Fruit fly (Drosophila melanogaster) ovary, adult (tissue): Measurements from ENCODE around the gene EAChm.
A peak's percentile ranks its signal among the peaks of the same experiment; 100 is the strongest.

Experiments used
- CG17801 ChIP-seq: fragments of 200-800 bp; optimal IDR thresholded peaks from 2 replicates; lab custom pipeline; 2019; ENCODE audit warnings: missing biosample characterization, mild to moderate bottlenecking, missing genetic modification characterization, moderate library complexity; ENCODE audit not compliant: partially characterized antibody

The EAChm gene

DNA sequence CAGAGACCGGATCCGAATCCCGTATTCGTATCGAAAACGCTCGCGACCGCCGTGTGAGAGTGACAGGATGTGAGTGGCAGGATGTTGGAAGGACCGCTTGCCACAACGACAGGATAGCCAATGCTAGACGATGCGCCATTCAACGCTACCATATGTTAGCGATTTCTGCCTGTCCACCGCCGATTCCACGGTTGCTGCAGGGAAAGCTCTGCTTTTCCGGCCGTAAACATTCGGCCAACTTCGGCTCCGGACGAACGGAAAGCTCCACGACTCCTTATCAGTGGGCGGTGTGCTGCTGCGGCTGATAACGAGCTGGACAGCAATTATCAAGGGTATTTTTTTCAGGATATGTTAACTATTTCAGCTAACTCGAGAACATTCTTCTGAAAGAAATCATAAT lies 10.3 kb downstream of the EAChm start, which contains the start of gene Sytbeta:
TSS of gene Sytbeta (minus strand) at position 101 of the 400 bp plus-strand sequence.
- no peak for TF ChIP-seq CG17801 (GFP tag; lab: Kevin White, UChicago)

- no peak for TF ChIP-seq CG17801 (GFP tag; lab: Kevin White, UChicago)
These were observed 17.6 kb downstream of the EAChm start for dm6 chr3L:15072149-15072548.

DNA sequence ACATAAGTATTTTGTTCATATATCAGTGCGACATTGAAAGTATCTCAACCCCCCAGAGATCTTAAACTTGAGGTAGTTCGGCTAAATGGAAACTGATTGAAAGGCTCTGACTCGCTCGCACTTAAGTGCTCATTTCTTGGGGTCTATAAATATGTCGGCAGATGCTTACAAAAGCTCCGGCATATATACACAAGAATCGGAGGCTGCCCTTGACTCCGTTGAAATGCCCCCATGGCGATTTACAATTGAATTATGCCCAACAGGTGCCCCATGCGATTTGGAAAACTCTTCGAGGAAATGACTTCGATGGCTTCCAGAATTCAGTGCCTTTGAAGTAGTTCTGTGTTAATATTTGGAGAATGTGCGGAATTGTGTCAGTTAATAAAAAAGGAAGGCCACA lies 19.1 kb downstream of the EAChm start:
- no peak for TF ChIP-seq CG17801 (GFP tag; lab: Kevin White, UChicago)

DNA sequence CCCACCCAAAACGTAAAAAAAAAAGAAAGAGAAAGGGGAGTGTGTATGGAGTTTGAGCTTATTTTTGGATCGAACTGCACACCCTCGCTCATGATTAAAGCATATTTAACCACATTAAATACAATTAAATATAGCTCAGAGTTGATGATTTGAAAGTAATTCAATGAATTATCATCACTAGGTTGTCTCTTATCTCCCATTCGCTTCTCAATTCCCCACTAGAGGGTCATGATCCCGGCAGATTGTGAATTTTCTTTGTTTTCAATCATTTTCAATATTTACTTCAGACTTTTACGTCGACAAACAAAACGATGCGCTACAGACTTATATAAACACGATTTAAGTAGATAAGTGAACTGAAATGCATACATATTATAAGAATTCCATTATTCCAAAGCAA lies 21.8 kb downstream of the EAChm start:
- no peak for TF ChIP-seq CG17801 (GFP tag; lab: Kevin White, UChicago)

DNA sequence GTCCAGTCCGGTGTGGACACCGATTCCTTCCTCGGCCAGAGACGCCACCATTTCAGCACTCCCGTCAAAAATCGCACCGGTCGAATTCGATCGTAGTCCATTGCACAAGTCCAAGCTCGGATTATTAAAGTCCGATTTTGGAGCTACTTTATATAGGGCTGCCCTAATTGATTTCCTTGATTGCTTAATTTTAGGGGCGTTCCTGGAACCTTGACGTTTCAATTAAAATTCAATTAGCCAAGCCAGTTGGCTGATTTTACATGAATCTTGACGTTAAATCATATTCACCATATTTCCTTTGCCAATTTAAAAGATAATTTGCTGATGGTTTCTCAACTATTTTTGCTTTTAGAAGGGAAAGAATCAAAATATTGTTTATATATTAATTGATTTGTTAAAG lies 23.8 kb downstream of the EAChm start, which contains the start of gene Or71a:
TSS of gene Or71a (minus strand) at position 101 of the 400 bp plus-strand sequence.
- no peak for TF ChIP-seq CG17801 (GFP tag; lab: Kevin White, UChicago)

dm6 chr3L:15079278-15079677 lies 24.7 kb downstream of the EAChm start:
- TF ChIP-seq CG17801 (GFP tag; lab: Kevin White, UChicago), result no peak

DNA sequence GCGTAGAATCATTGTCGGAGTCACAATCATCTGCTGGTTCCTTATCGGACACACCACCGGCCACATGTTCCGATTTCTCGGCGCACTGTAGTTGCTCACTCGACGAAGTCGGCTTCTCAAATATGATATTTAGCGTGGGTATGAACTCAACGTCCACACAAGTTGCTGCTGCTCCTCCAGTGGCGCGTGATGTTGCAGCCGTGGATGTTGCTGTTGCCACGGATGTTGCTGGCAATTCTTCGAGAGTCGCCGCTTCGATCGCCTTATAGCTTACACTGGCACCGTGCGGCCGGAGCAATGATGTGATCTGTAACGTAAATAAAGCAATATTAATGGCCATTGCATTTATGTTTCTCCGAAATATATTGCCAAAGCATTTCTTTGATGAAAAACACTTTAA lies 29.7 kb downstream of the EAChm start:
- no peak for TF ChIP-seq CG17801 (GFP tag; lab: Kevin White, UChicago)

dm6 chr3L:15088285-15088684 lies 33.7 kb downstream of the EAChm start:
- no peak for TF ChIP-seq CG17801 (GFP tag; lab: Kevin White, UChicago)

- TF ChIP-seq CG17801 (GFP tag; lab: Kevin White, UChicago), result no peak
These were observed 34.6 kb downstream of the EAChm start for dm6 chr3L:15089083-15089704.

DNA sequence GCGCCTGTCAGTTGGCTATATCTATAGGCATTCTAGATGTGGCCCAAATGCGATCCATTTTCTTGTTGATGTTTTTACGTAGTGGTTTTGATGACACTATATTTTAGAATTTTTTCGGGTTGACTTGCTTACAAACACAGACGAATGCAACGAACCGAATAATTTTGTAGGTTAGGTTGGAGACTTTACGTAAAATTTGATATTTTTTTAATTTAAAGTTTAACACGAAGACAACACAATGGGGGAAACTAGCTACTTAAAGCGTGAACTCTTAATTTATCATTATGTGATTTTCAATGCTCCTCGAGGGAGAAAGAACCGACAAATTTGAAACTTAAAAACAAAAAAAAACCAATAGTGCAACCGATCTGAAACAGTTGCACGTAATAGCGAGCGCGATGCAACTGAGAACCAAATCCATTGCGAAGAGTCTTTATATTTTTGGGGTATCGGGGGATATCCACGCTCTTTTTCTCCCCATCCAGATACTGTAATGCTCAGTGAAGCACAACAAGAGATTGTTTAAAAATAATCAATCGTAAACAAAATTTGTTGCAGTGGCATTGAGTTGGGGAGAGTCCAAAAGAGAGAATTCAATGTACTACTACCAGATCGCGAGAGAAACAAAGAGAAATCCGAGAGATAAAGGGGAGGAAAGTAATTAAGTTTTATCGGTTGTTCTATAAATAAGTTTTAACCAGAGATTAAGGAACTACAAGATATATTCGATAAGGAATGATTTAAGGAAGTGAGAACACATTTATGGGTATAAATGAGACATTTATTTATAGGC lies 35.5 kb downstream of the EAChm start:
- no peak for TF ChIP-seq CG17801 (GFP tag; lab: Kevin White, UChicago)

dm6 chr3L:15093929-15094588 lies 39.5 kb downstream of the EAChm start:
- TF ChIP-seq CG17801 (GFP tag; lab: Kevin White, UChicago), result peak; percentile 44

DNA sequence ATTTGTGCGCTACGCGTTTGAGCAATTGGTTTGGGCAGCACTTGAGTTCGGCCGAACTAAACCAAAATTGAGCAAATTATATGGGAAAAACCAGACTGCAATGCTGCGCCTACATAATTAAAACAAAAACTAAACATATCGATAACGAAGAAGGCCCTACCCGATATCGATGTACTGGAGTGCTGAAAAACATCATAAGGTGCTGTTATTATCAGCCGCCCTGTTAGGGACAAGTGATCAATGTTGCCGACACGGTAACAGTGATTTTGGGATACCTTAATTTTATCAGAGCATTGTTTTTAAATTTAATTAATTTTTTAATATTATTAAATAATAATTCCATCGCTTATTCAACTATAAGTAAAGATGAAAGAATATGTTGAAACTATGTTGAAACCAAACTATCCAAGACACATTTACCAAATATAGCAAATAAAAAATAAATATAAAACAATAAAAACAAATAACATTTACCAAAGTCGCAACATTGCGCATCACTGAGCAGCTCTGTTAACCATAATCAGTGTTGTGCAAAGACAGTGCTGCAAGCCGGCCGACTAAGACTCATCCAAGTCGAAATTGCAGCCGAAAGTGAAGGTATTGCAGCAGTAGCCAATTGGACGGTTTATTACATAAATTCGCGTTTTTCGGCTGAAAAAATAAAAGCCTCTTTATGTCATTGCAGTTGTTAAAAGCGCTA lies 40.2 kb downstream of the EAChm start, which contains the start of the genes sstn, Plp and GlyRS:
TSS of gene sstn (minus strand) at position 131 of the 700 bp plus-strand sequence.
TSS of gene Plp (minus strand) at position 136 of the 700 bp plus-strand sequence.
TSS of gene GlyRS (plus strand) at position 554 of the 700 bp plus-strand sequence.
- TF ChIP-seq CG17801 (GFP tag; lab: Kevin White, UChicago), result no peak

DNA sequence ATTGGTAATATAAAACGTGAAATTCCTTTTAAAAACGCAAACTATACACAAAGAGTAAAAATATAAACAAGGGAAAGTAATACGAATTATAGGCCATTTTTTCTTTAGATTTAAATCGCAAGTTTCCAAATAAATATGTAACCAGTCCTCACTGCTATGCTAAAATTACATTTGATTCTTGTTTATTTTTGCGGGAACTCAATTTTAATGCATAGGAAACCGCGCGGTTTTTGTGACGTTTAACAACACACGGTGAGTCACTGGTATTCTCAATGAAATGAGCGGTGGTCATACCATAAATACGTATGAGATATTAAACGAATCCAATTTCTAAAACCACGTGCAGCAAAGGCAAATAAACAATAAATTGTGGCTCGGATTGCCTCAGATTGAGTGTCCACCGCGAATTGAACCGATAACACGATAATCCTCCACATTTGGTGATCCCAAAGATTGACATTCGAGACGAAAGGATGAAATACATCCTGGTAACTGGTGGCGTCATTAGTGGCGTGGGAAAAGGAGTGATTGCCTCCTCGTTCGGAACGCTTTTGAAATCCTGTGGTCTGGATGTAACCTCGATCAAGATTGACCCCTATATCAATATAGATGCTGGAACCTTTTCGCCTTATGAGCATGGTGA lies 43.4 kb downstream of the EAChm start, which contains the start of gene Ctps:
TSS of gene Ctps (plus strand) at position 37 of the 643 bp plus-strand sequence.
- TF ChIP-seq CG17801 (GFP tag; lab: Kevin White, UChicago), result no peak
